Worm (Caenorhabditis elegans): ENCODE data around the gene C56E6.2.

The C56E6.2 gene

ce11 chrII:6501420-6501819, 23.3 kb upstream of the C56E6.2 start, which contains the start of gene R05G9.3:
Gene R05G9.3, minus strand, starts transcription at chrII:6501520.
- TF ChIP-seq rec-8 (tag; optimal IDR thresholded peaks at IDR 0.05), result no peak
- TF ChIP-seq F33H1.4 (GFP tag; IDR thresholded peaks at IDR 0.05), result 0 out of 2 replicates have a peak, but pooled peaks have one; percentile 20
- peak; percentile 50 for TF ChIP-seq efl-1 (GFP tag; optimal IDR thresholded peaks at IDR 0.05)
- no peak for TF ChIP-seq hrde-1 (tag; optimal IDR thresholded peaks at IDR 0.05; ENCODE audit: borderline replicate concordance)
- TF ChIP-seq F37B4.10 (GFP tag; IDR thresholded peaks at IDR 0.05), result no peak
- peak; percentile 86 for TF ChIP-seq madf-6 (GFP tag; IDR thresholded peaks at IDR 0.05)
- peak; percentile 27; the same call in 1 of the 2 replicates for TF ChIP-seq hmg-1.2 (GFP tag; IDR thresholded peaks at IDR 0.05)
- TF ChIP-seq F49E8.2 (tag; optimal IDR thresholded peaks at IDR 0.05; ENCODE audit: insufficient read depth), result no peak
- peak; percentile 47 for TF ChIP-seq madf-8 (GFP tag; conservative IDR thresholded peaks at IDR 0.05)

- no peak for TF ChIP-seq hlh-26 (GFP tag; conservative IDR thresholded peaks at IDR 0.05)
- TF ChIP-seq hmg-1.2 (GFP tag; IDR thresholded peaks at IDR 0.05), result peak; percentile 66; the same call in 1 of the 2 replicates
These were observed 21.9 kb upstream of the C56E6.2 start, which contains the start of gene R05G9.1 for ce11 chrII:6502826-6503225. Gene R05G9.1, plus strand, starts transcription at chrII:6503168.

ce11 chrII:6513357-6513756, 11.4 kb upstream of the C56E6.2 start:
- TF ChIP-seq nhr-27 (tag; optimal IDR thresholded peaks at IDR 0.05), result no peak
- TF ChIP-seq hrde-1 (tag; optimal IDR thresholded peaks at IDR 0.05; ENCODE audit: borderline replicate concordance), result no peak
- TF ChIP-seq rpc-1 (optimal IDR thresholded peaks at IDR 0.05), result no peak
- TF ChIP-seq rpc-1 (tag; optimal IDR thresholded peaks at IDR 0.05), result no peak
- TF ChIP-seq attf-5 (GFP tag; optimal IDR thresholded peaks at IDR 0.05), result no peak
- no peak for TF ChIP-seq lin-40 (tag; optimal IDR thresholded peaks at IDR 0.05)
- no peak for TF ChIP-seq B0261.1 (tag; optimal IDR thresholded peaks at IDR 0.05)
- no peak for TF ChIP-seq ztf-22 (GFP tag; optimal IDR thresholded peaks at IDR 0.05)
- TF ChIP-seq pha-4 (tag; optimal IDR thresholded peaks at IDR 0.05), result no peak
- TF ChIP-seq F22D6.2 (tag; optimal IDR thresholded peaks at IDR 0.05), result no peak
- no peak for TF ChIP-seq cebp-1 (GFP tag; IDR thresholded peaks at IDR 0.05)
- no peak for TF ChIP-seq cebp-1 (tag; optimal IDR thresholded peaks at IDR 0.05)
- TF ChIP-seq ekl-4 (GFP tag; IDR thresholded peaks at IDR 0.05), result no peak
- TF ChIP-seq mxl-1 (tag; optimal IDR thresholded peaks at IDR 0.05), result no peak
- no peak for TF ChIP-seq T07F8.4 (tag; optimal IDR thresholded peaks at IDR 0.05)
- no peak for TF ChIP-seq fkh-3 (tag; optimal IDR thresholded peaks at IDR 0.05)

ce11 chrII:6513911-6514310, 10.8 kb upstream of the C56E6.2 start, which contains the start of gene R05G9R.1:
Gene R05G9R.1, minus strand, starts transcription at chrII:6514011.
- no peak for TF ChIP-seq Y95B8A.8 (GFP tag; IDR thresholded peaks at IDR 0.05)
- TF ChIP-seq attf-3 (GFP tag; conservative IDR thresholded peaks at IDR 0.05), result no peak
- no peak for TF ChIP-seq tbx-9 (tag; optimal IDR thresholded peaks at IDR 0.05; ENCODE audit: borderline replicate concordance)
- TF ChIP-seq nhr-27 (tag; optimal IDR thresholded peaks at IDR 0.05), result no peak
- TF ChIP-seq ceh-91 (GFP tag; IDR thresholded peaks at IDR 0.05), result no peak
- TF ChIP-seq gei-17 (GFP tag; optimal IDR thresholded peaks at IDR 0.05), result no peak
- no peak for TF ChIP-seq nhr-90 (tag; optimal IDR thresholded peaks at IDR 0.05)
- no peak for TF ChIP-seq chd-7 (tag; optimal IDR thresholded peaks at IDR 0.05)
- no peak for TF ChIP-seq egl-18 (GFP tag; IDR thresholded peaks at IDR 0.05)
- no peak for TF ChIP-seq F57C9.4 (tag; optimal IDR thresholded peaks at IDR 0.05)
- TF ChIP-seq ztf-26 (tag; optimal IDR thresholded peaks at IDR 0.05), result no peak
- TF ChIP-seq madf-6 (GFP tag; IDR thresholded peaks at IDR 0.05), result no peak
- no peak for TF ChIP-seq F52B5.7 (tag; optimal IDR thresholded peaks at IDR 0.05)
- TF ChIP-seq attf-5 (GFP tag; optimal IDR thresholded peaks at IDR 0.05), result no peak
- no peak for TF ChIP-seq F22D6.2 (tag; optimal IDR thresholded peaks at IDR 0.05)
- no peak for TF ChIP-seq ZK185.1 (tag; optimal IDR thresholded peaks at IDR 0.05; ENCODE audit: poor library complexity, severe bottlenecking)
- no peak for TF ChIP-seq nhr-179 (tag; optimal IDR thresholded peaks at IDR 0.05)
